Fruit fly (Drosophila melanogaster) whole organism, embryonic: Measurements from ENCODE around the gene sing.

Source experiments
- Adf1 ChIP-seq: fragments of 200-800 bp; sonication (Bioruptor generic); IDR thresholded peaks from 2 replicates; pipeline ENCODE4 v1.3.6; 2022; ENCODE audit warnings: missing biosample characterization, missing genetic modification characterization
- Bteb2 ChIP-seq: fragments of 200-800 bp; sonication (Bioruptor generic); optimal IDR thresholded peaks from 2 replicates; lab custom pipeline; 2016; ENCODE audit warnings: missing biosample characterization, missing genetic modification characterization
- CG10462 ChIP-seq: fragments of 200-800 bp; sonication (Bioruptor generic); optimal IDR thresholded peaks from 2 replicates; lab custom pipeline; 2016; ENCODE audit warnings: missing biosample characterization, missing genetic modification characterization
- CG10654 ChIP-seq: fragments of 200-800 bp; sonication (Bioruptor generic); optimal IDR thresholded peaks from 2 replicates; lab custom pipeline; 2016; ENCODE audit warnings: missing biosample characterization, missing genetic modification characterization
- CG11085 ChIP-seq: fragments of 200-800 bp; sonication (Bioruptor generic); IDR thresholded peaks from 2 replicates; pipeline ENCODE4 v1.3.6; 2022; ENCODE audit warnings: missing biosample characterization, missing genetic modification characterization
- CG11504 ChIP-seq: fragments of 200-800 bp; sonication (Bioruptor generic); optimal IDR thresholded peaks from 3 replicates; lab custom pipeline; 2019; ENCODE audit warnings: missing biosample characterization, mild to moderate bottlenecking, missing genetic modification characterization, moderate library complexity
- CG11560 ChIP-seq: fragments of 200-800 bp; sonication (Bioruptor generic); IDR thresholded peaks from 3 replicates; pipeline ENCODE4 v1.3.6; 2022; ENCODE audit warnings: missing biosample characterization, missing genetic modification characterization
- CG11723 ChIP-seq: fragments of 200-800 bp; sonication (Bioruptor generic); optimal IDR thresholded peaks from 2 replicates; lab custom pipeline; 2017; ENCODE audit warnings: missing biosample characterization, mild to moderate bottlenecking, missing genetic modification characterization
- CG12236 ChIP-seq: fragments of 200-800 bp; sonication (Bioruptor generic); optimal IDR thresholded peaks from 2 replicates; lab custom pipeline; 2016; ENCODE audit warnings: missing biosample characterization, missing genetic modification characterization
- CG12299 ChIP-seq: fragments of 200-800 bp; sonication (Bioruptor generic); optimal IDR thresholded peaks from 2 replicates; lab custom pipeline; 2018; ENCODE audit warnings: missing biosample characterization, mild to moderate bottlenecking, missing genetic modification characterization
- CG12391 ChIP-seq: fragments of 200-800 bp; sonication (Bioruptor generic); optimal IDR thresholded peaks from 3 replicates; lab custom pipeline; 2018; ENCODE audit warnings: missing biosample characterization, mild to moderate bottlenecking, missing genetic modification characterization, moderate library complexity
- CG13287 ChIP-seq: fragments of 200-800 bp; sonication (Bioruptor generic); IDR thresholded peaks from 2 replicates; pipeline ENCODE4 v1.3.6; 2022; ENCODE audit warnings: missing biosample characterization, missing genetic modification characterization; ENCODE audit not compliant: partially characterized antibody
- CG14050 ChIP-seq: fragments of 200-800 bp; sonication (Bioruptor generic); IDR thresholded peaks from 3 replicates; pipeline ENCODE4 v1.3.6; 2022; ENCODE audit warnings: missing biosample characterization, missing genetic modification characterization
- CG14965 ChIP-seq: fragments of 200-800 bp; sonication (Bioruptor generic); optimal IDR thresholded peaks from 2 replicates; lab custom pipeline; 2016; ENCODE audit warnings: missing biosample characterization, missing genetic modification characterization, borderline replicate concordance
- CG15269 ChIP-seq: fragments of 200-800 bp; sonication (Bioruptor generic); optimal IDR thresholded peaks from 2 replicates; lab custom pipeline; 2018; ENCODE audit warnings: missing biosample characterization, mild to moderate bottlenecking, missing genetic modification characterization, moderate library complexity
- CG17612 ChIP-seq: fragments of 200-800 bp; sonication (Bioruptor generic); IDR thresholded peaks from 2 replicates; pipeline ENCODE4 v1.3.6; 2022; ENCODE audit warnings: missing biosample characterization, missing genetic modification characterization
- CG18476 ChIP-seq: fragments of 200-800 bp; sonication (Bioruptor generic); optimal IDR thresholded peaks from 2 replicates; lab custom pipeline; 2016; ENCODE audit warnings: missing biosample characterization, mild to moderate bottlenecking, missing genetic modification characterization
- CG18619 ChIP-seq: fragments of 200-800 bp; sonication (Bioruptor generic); optimal IDR thresholded peaks from 3 replicates; lab custom pipeline; 2017; ENCODE audit warnings: missing biosample characterization, mild to moderate bottlenecking, missing genetic modification characterization
- CG2129 ChIP-seq: fragments of 200-800 bp; sonication (Bioruptor generic); IDR thresholded peaks from 2 replicates; pipeline ENCODE4 v1.3.6; 2022; ENCODE audit warnings: missing biosample characterization, missing genetic modification characterization; ENCODE audit not compliant: partially characterized antibody
- CG3065 ChIP-seq: fragments of 200-800 bp; sonication (Bioruptor generic); optimal IDR thresholded peaks from 2 replicates; lab custom pipeline; 2016; ENCODE audit warnings: missing biosample characterization, missing genetic modification characterization
- CG3847 ChIP-seq: fragments of 200-800 bp; sonication (Bioruptor generic); IDR thresholded peaks from 2 replicates; pipeline ENCODE4 v1.3.6; 2022; ENCODE audit warnings: missing biosample characterization, missing genetic modification characterization
- CG43689 ChIP-seq: fragments of 200-800 bp; sonication (Bioruptor generic); IDR thresholded peaks from 2 replicates; pipeline ENCODE4 v1.3.6; 2022; ENCODE audit warnings: missing biosample characterization, missing genetic modification characterization
- CG4404 ChIP-seq: fragments of 200-800 bp; sonication (Bioruptor generic); IDR thresholded peaks from 2 replicates; pipeline ENCODE4 v1.3.6; 2022; ENCODE audit warnings: missing biosample characterization, missing genetic modification characterization
- CG7556 ChIP-seq: fragments of 200-800 bp; sonication (Bioruptor generic); optimal IDR thresholded peaks from 2 replicates; lab custom pipeline; 2017; ENCODE audit warnings: missing biosample characterization, mild to moderate bottlenecking, missing genetic modification characterization
- CG7839 ChIP-seq: fragments of 200-800 bp; sonication (Bioruptor generic); optimal IDR thresholded peaks from 3 replicates; lab custom pipeline; 2018; ENCODE audit warnings: missing biosample characterization, mild to moderate bottlenecking, missing genetic modification characterization, moderate library complexity
- CG8944 ChIP-seq: fragments of 200-800 bp; sonication (Bioruptor generic); optimal IDR thresholded peaks from 3 replicates; lab custom pipeline; 2016; ENCODE audit warnings: missing biosample characterization, missing genetic modification characterization
- D19B ChIP-seq: fragments of 200-800 bp; sonication (Bioruptor generic); optimal IDR thresholded peaks from 2 replicates; lab custom pipeline; 2017; ENCODE audit warnings: missing biosample characterization, mild to moderate bottlenecking, missing genetic modification characterization
- HLH3B ChIP-seq: fragments of 200-800 bp; sonication (Bioruptor generic); IDR thresholded peaks from 2 replicates; pipeline ENCODE4 v1.3.6; 2022; ENCODE audit warnings: missing biosample characterization, missing genetic modification characterization
- HLH4C ChIP-seq: fragments of 200-800 bp; sonication (Bioruptor generic); IDR thresholded peaks from 3 replicates; pipeline ENCODE4 v1.3.6; 2022; ENCODE audit warnings: missing biosample characterization, missing genetic modification characterization; ENCODE audit not compliant: partially characterized antibody
- Jarid2 ChIP-seq: fragments of 200-800 bp; sonication (Bioruptor generic); optimal IDR thresholded peaks from 3 replicates; lab custom pipeline; 2017; ENCODE audit warnings: mild to moderate bottlenecking, missing biosample characterization, missing genetic modification reagents, missing genetic modification characterization
- Myb ChIP-seq: fragments of 200-800 bp; sonication (Bioruptor generic); optimal IDR thresholded peaks from 2 replicates; lab custom pipeline; 2016; ENCODE audit warnings: missing biosample characterization, missing genetic modification characterization
- Oli ChIP-seq: fragments of 200-800 bp; sonication (Bioruptor generic); optimal IDR thresholded peaks from 2 replicates; lab custom pipeline; 2018; ENCODE audit warnings: missing biosample characterization, mild to moderate bottlenecking, missing genetic modification characterization, moderate library complexity
- Side ChIP-seq: fragments of 200-800 bp; sonication (Bioruptor generic); optimal IDR thresholded peaks from 2 replicates; lab custom pipeline; 2016; ENCODE audit warnings: missing biosample characterization, missing genetic modification characterization
- Six4 ChIP-seq: fragments of 200-800 bp; sonication (Bioruptor generic); optimal IDR thresholded peaks from 2 replicates; lab custom pipeline; 2016; ENCODE audit warnings: missing biosample characterization, missing genetic modification characterization
- YL-1 ChIP-seq: fragments of 200-800 bp; sonication (Bioruptor generic); optimal IDR thresholded peaks from 3 replicates; lab custom pipeline; 2017; ENCODE audit warnings: missing biosample characterization, mild to moderate bottlenecking, missing genetic modification characterization
- chn ChIP-seq: fragments of 200-800 bp; sonication (Bioruptor generic); optimal IDR thresholded peaks from 2 replicates; lab custom pipeline; 2016; ENCODE audit warnings: missing biosample characterization, missing genetic modification characterization
- fd64A ChIP-seq: fragments of 200-800 bp; sonication (Bioruptor generic); optimal IDR thresholded peaks from 3 replicates; lab custom pipeline; 2018; ENCODE audit warnings: missing biosample characterization, mild to moderate bottlenecking, missing genetic modification characterization
- jing ChIP-seq: fragments of 200-800 bp; sonication (Bioruptor generic); optimal IDR thresholded peaks from 2 replicates; lab custom pipeline; 2018; ENCODE audit warnings: missing biosample characterization, mild to moderate bottlenecking, missing genetic modification characterization
- ken ChIP-seq: fragments of 200-800 bp; sonication (Bioruptor generic); IDR thresholded peaks from 3 replicates; pipeline ENCODE4 v1.3.6; 2022; ENCODE audit warnings: missing biosample characterization, missing genetic modification characterization
- lilli ChIP-seq: fragments of 200-800 bp; sonication (Bioruptor generic); optimal IDR thresholded peaks from 3 replicates; lab custom pipeline; 2016; ENCODE audit warnings: missing biosample characterization, missing genetic modification characterization
- lov ChIP-seq, 2 experiments: fragments of 200-800 bp in 1 of 2; fragments of >200 bp in 1 of 2; sonication (Bioruptor generic) in 1 of 2; IDR thresholded peaks in 1 of 2; optimal IDR thresholded peaks in 1 of 2; 2 replicates in 1 of 2; 3 replicates in 1 of 2; pipeline versions ENCODE4 v1.3.6 to Lab custom; 2017 to 2022; ENCODE audit warnings: missing biosample characterization in 1 of 2, missing genetic modification characterization in 1 of 2
- odd ChIP-seq: fragments of 200-800 bp; sonication (Bioruptor generic); optimal IDR thresholded peaks from 2 replicates; lab custom pipeline; 2017; ENCODE audit warnings: missing biosample characterization, mild to moderate bottlenecking, missing genetic modification characterization
- otp ChIP-seq: fragments of 200-800 bp; sonication (Bioruptor generic); IDR thresholded peaks from 3 replicates; pipeline ENCODE4, ENCODE4 v1.3.6; 2022; ENCODE audit warnings: missing biosample characterization, missing genetic modification characterization
- p53 ChIP-seq: fragments of 200-800 bp; sonication (Bioruptor generic); optimal IDR thresholded peaks from 2 replicates; lab custom pipeline; 2016; ENCODE audit warnings: missing biosample characterization, missing genetic modification characterization
- pfk ChIP-seq: fragments of 200-800 bp; sonication (Bioruptor generic); optimal IDR thresholded peaks from 2 replicates; lab custom pipeline; 2018; ENCODE audit warnings: missing biosample characterization, mild to moderate bottlenecking, missing genetic modification characterization, moderate library complexity
- salm ChIP-seq: fragments of 200-800 bp; sonication (Bioruptor generic); optimal IDR thresholded peaks from 2 replicates; lab custom pipeline; 2018; ENCODE audit warnings: missing biosample characterization, mild to moderate bottlenecking, missing genetic modification characterization
- sima ChIP-seq: fragments of 200-800 bp; sonication (Bioruptor generic); optimal IDR thresholded peaks from 2 replicates; lab custom pipeline; 2016; ENCODE audit warnings: missing biosample characterization, missing genetic modification characterization
- tup ChIP-seq: fragments of 200-800 bp; sonication (Bioruptor generic); optimal IDR thresholded peaks from 2 replicates; lab custom pipeline; 2016; ENCODE audit warnings: missing biosample characterization, mild to moderate bottlenecking, missing genetic modification characterization, moderate library complexity
- zf30C ChIP-seq: fragments of 200-800 bp; sonication (Bioruptor generic); optimal IDR thresholded peaks from 3 replicates; lab custom pipeline; 2018; ENCODE audit warnings: missing biosample characterization, mild to moderate bottlenecking, missing genetic modification characterization
- zfh1 ChIP-seq: fragments of 200-800 bp; sonication (Bioruptor generic); IDR thresholded peaks from 3 replicates; pipeline ENCODE4 v1.3.6; 2022; ENCODE audit warnings: missing biosample characterization, missing genetic modification characterization

Gene sing

dm6 chrX:16644535-16645131 is 34.5 kb upstream of the sing start (continued):
- TF ChIP-seq CG11560 (tag; lab: Robert Waterston, UW) (no peak), CG15269 (tag; lab: Kevin White, UChicago) (no peak), fd64A (GFP tag; lab: Kevin White, UChicago) (peak; percentile 72), CG10462 (peak; percentile 7), CG2129 (GFP tag; lab: Robert Waterston, UW) (no peak), CG8944 (GFP tag; lab: Kevin White, UChicago) (no peak), Jarid2 (peak; percentile 3), jing (GFP tag; lab: Kevin White, UChicago) (no peak), CG4404 (GFP tag; lab: Robert Waterston, UW) (no peak), Six4 (GFP tag; lab: Kevin White, UChicago) (no peak), lilli (GFP tag; lab: Kevin White, UChicago) (no peak), CG11723 (GFP tag; lab: Kevin White, UChicago) (peak; percentile 54), odd (GFP tag; lab: Kevin White, UChicago) (peak; percentile 59), p53 (no peak), CG7839 (no peak), zf30C (no peak), CG14050 (peak; percentile 29; the same call in 2 of the 3 replicates), CG17612 (no peak), CG12299 (tag; lab: Kevin White, UChicago) (no peak), Bteb2 (no peak), YL-1 (GFP tag; lab: Kevin White, UChicago) (peak; percentile 1), CG18476 (GFP tag; lab: Kevin White, UChicago) (peak; percentile 8), CG13287 (GFP tag; lab: Robert Waterston, UW) (no peak), HLH4C (GFP tag; lab: Robert Waterston, UW) (no peak), Oli (tag; lab: Kevin White, UChicago) (no peak), CG18619 (GFP tag; lab: Kevin White, UChicago) (peak; percentile 45), CG43689 (GFP tag; lab: Robert Waterston, UW) (no peak), CG14965 (GFP tag; lab: Kevin White, UChicago) (no peak), Side (GFP tag; lab: Kevin White, UChicago) (peak; percentile 38), sima (GFP tag; lab: Kevin White, UChicago) (no peak), CG11085 (no peak), CG7556 (peak; percentile 43), salm (tag; lab: Kevin White, UChicago) (peak; percentile 46), tup (GFP tag; lab: Kevin White, UChicago) (no peak), pfk (peak; percentile 15), zfh1 (GFP tag; lab: Robert Waterston, UW) (peak; percentile 34; the same call in 1 of the 3 replicates), otp (GFP tag; lab: Robert Waterston, UW) (peak; percentile 66; the same call in 2 of the 3 replicates), Adf1 (GFP tag; lab: Robert Waterston, UW) (no peak), HLH3B (peak; percentile 49; the same call in 1 of the 2 replicates), D19B (GFP tag; lab: Kevin White, UChicago) (no peak), CG3065 (no peak), CG12391 (tag; lab: Kevin White, UChicago) (peak; percentile 13), lov (optimal IDR thresholded peaks at IDR 0.05; lab: Kevin White, UChicago) (no peak), lov (GFP tag; IDR thresholded peaks at IDR 0.05; lab: Robert Waterston, UW) (no peak), CG12236 (GFP tag; lab: Kevin White, UChicago) (peak; percentile 59), Myb (GFP tag; lab: Kevin White, UChicago) (no peak), CG10654 (GFP tag; lab: Kevin White, UChicago) (no peak), CG11504 (peak; percentile 61), ken (GFP tag; lab: Robert Waterston, UW) (no peak), CG3847 (no peak), chn (GFP tag; lab: Kevin White, UChicago) (no peak)
